Worm (Caenorhabditis elegans) whole organism, early embryonic: Measurements from ENCODE around the gene D1014.6.

ENCODE experiments used
- B0310.2 ChIP-seq: sonication (generic microtip); optimal IDR thresholded peaks from 2 replicates; lab custom pipeline; 2016; ENCODE audit warnings: mild to moderate bottlenecking, missing genetic modification characterization, missing compliant biosample characterization
- ama-1 ChIP-seq: fragments of 150-350 bp; optimal IDR thresholded peaks from 2 replicates; lab custom pipeline; 2014
- flt-1 ChIP-seq: fragments of 200-800 bp; sonication (Bioruptor generic); IDR thresholded peaks from 2 replicates; pipeline ENCODE4 v1.3.6; 2022; ENCODE audit warnings: missing genetic modification characterization, missing compliant biosample characterization

DNA sequence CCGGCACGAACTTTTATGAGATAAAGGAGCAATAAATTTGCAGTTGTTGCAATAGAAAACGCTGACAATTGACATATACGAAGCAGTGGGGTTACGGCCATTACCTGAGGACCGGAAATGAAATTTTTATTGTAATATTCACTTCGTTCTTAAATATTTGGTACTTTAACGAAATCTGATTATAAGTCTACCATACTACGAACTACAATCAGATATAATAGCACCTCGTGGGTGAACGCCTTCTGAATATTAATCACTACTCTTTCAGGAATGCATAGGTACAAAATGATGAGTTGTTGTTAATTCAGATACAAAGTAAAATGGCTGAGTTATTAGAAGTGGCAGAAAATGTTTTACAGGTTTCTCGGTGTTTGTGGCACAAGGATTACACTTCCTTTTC, 28.6 kb upstream of the D1014.6 start, which contains the start of gene str-129:
- TF ChIP-seq B0310.2 (tag; lab: Kevin White, UChicago) (no peak), flt-1 (GFP tag; lab: Robert Waterston, UW) (no peak), ama-1 (lab: Kevin White, UChicago) (no peak)
